Fruit fly (Drosophila melanogaster) whole organism, wandering third instar larva: Measurements from ENCODE around the gene CG10345.

ENCODE experiments used
- CG32264 ChIP-seq: fragments of 200-800 bp; sonication (Bioruptor generic); optimal IDR thresholded peaks from 2 replicates; lab custom pipeline; 2016; ENCODE audit warnings: missing biosample characterization, missing genetic modification characterization
- CG9705 ChIP-seq: fragments of 200-800 bp; sonication (Bioruptor generic); optimal IDR thresholded peaks from 2 replicates; lab custom pipeline; 2018; ENCODE audit warnings: missing biosample characterization, mild to moderate bottlenecking, missing genetic modification characterization
- CrebA ChIP-seq: fragments of 200-800 bp; sonication (Bioruptor generic); optimal IDR thresholded peaks from 2 replicates; lab custom pipeline; 2016; ENCODE audit warnings: missing biosample characterization, mild to moderate bottlenecking, missing genetic modification characterization, borderline replicate concordance
- Dfd ChIP-seq: fragments of >200 bp; optimal IDR thresholded peaks from 2 replicates; lab custom pipeline; 2017; ENCODE audit warnings: missing biosample characterization, missing genetic modification characterization
- Dif ChIP-seq: fragments of 200-275, 200-300 bp; sonication (Bioruptor generic); optimal IDR thresholded peaks from 2 replicates; lab custom pipeline; 2018; ENCODE audit warnings: missing biosample characterization, missing genetic modification characterization; ENCODE audit not compliant: partially characterized antibody
- GATAd ChIP-seq: sonication (Bioruptor generic); optimal IDR thresholded peaks from 2 replicates; lab custom pipeline; 2016; ENCODE audit warnings: missing biosample characterization, missing genetic modification characterization
- HLH106 ChIP-seq: fragments of 200-800 bp; optimal IDR thresholded peaks from 3 replicates; lab custom pipeline; 2019; ENCODE audit warnings: missing biosample characterization, mild to moderate bottlenecking, missing genetic modification characterization, moderate library complexity
- Hr78 ChIP-seq: fragments of >200 bp; optimal IDR thresholded peaks from 2 replicates; lab custom pipeline; 2017; ENCODE audit warnings: missing biosample characterization, missing genetic modification characterization
- Jra ChIP-seq: sonication (Bioruptor generic); optimal IDR thresholded peaks from 2 replicates; lab custom pipeline; 2016; ENCODE audit warnings: missing biosample characterization, missing genetic modification characterization
- Mio ChIP-seq: sonication (Bioruptor generic); optimal IDR thresholded peaks from 2 replicates; lab custom pipeline; 2016; ENCODE audit warnings: missing biosample characterization, missing genetic modification characterization
- Myc ChIP-seq: fragments of >200 bp; optimal IDR thresholded peaks from 2 replicates; lab custom pipeline; 2017
- N ChIP-seq: fragments of >200 bp; optimal IDR thresholded peaks from 2 replicates; lab custom pipeline; 2018; ENCODE audit warnings: missing biosample characterization, missing external identifiers, missing genetic modification characterization
- OdsH ChIP-seq: fragments of 200-800 bp; sonication (Bioruptor generic); optimal IDR thresholded peaks from 2 replicates; lab custom pipeline; 2016; ENCODE audit warnings: missing biosample characterization, mild to moderate bottlenecking, missing genetic modification characterization
- Rel ChIP-seq, 2 experiments: fragments of 200-800 bp; sonication (Bioruptor generic) in 1 of 2; optimal IDR thresholded peaks; 2 replicates in 1 of 2; 3 replicates in 1 of 2; lab custom pipeline; 2016 to 2019; ENCODE audit warnings: mild to moderate bottlenecking in 2 of 2, missing biosample characterization in 2 of 2, missing genetic modification characterization in 2 of 2, moderate library complexity in 1 of 2
- Sp1 ChIP-seq: fragments of 200-800 bp; sonication (Bioruptor generic); optimal IDR thresholded peaks from 3 replicates; lab custom pipeline; 2019; ENCODE audit warnings: missing biosample characterization, mild to moderate bottlenecking, missing genetic modification characterization, moderate library complexity
- Vsx2 ChIP-seq: fragments of 200-300, 225-300 bp; sonication (Bioruptor generic); optimal IDR thresholded peaks from 2 replicates; lab custom pipeline; 2018; ENCODE audit warnings: missing biosample characterization, missing genetic modification characterization; ENCODE audit not compliant: partially characterized antibody
- br ChIP-seq: fragments of 200-800 bp; sonication (Bioruptor generic); optimal IDR thresholded peaks from 2 replicates; lab custom pipeline; 2016; ENCODE audit warnings: missing biosample characterization, missing genetic modification characterization
- brk ChIP-seq: fragments of 200-800 bp; sonication (Bioruptor generic); optimal IDR thresholded peaks from 2 replicates; lab custom pipeline; 2016; ENCODE audit warnings: missing biosample characterization, mild to moderate bottlenecking, missing genetic modification characterization
- dl ChIP-seq, 2 experiments: fragments of 175-275, 200-275 bp in 1 of 2; fragments of 200-275 bp in 1 of 2; sonication (Bioruptor generic); optimal IDR thresholded peaks; lab custom pipeline; 2018; ENCODE audit warnings: mild to moderate bottlenecking in 2 of 2, missing biosample characterization in 2 of 2, missing genetic modification characterization in 2 of 2, moderate library complexity in 2 of 2; ENCODE audit not compliant: partially characterized antibody in 2 of 2, insufficient read depth in 1 of 2
- ey ChIP-seq: fragments of 200-800 bp; sonication (Bioruptor generic); optimal IDR thresholded peaks from 2 replicates; lab custom pipeline; 2016; ENCODE audit warnings: missing biosample characterization, missing genetic modification characterization
- foxo ChIP-seq, 2 experiments: fragments of 200-800 bp; sonication (Bioruptor generic); optimal IDR thresholded peaks; 2 replicates in 1 of 2; 3 replicates in 1 of 2; lab custom pipeline; 2016 to 2017; ENCODE audit warnings: missing biosample characterization in 2 of 2, missing genetic modification characterization in 2 of 2
- fru ChIP-seq: fragments of 200-800 bp; sonication (Bioruptor generic); optimal IDR thresholded peaks from 3 replicates; lab custom pipeline; 2016; ENCODE audit warnings: missing biosample characterization, mild to moderate bottlenecking, missing genetic modification characterization
- jim ChIP-seq: fragments of 175-275, 200-325 bp; sonication (Bioruptor generic); optimal IDR thresholded peaks from 2 replicates; lab custom pipeline; 2016; ENCODE audit warnings: missing biosample characterization, mild to moderate bottlenecking, missing genetic modification characterization
- lola ChIP-seq: fragments of >200 bp; optimal IDR thresholded peaks from 2 replicates; lab custom pipeline; 2017; ENCODE audit warnings: missing biosample characterization, missing genetic modification characterization
- pan ChIP-seq: fragments of >200 bp; optimal IDR thresholded peaks from 2 replicates; lab custom pipeline; 2017
- psq ChIP-seq: fragments of 200-800 bp; sonication (Bioruptor generic); optimal IDR thresholded peaks from 3 replicates; lab custom pipeline; 2017; ENCODE audit warnings: missing biosample characterization, mild to moderate bottlenecking, missing genetic modification characterization, moderate library complexity
- rgr ChIP-seq: fragments of 200-800 bp; sonication (Bioruptor generic); optimal IDR thresholded peaks from 3 replicates; lab custom pipeline; 2016; ENCODE audit warnings: missing biosample characterization, mild to moderate bottlenecking, missing genetic modification characterization
- sage ChIP-seq: fragments of 200-800 bp; sonication (Bioruptor generic); optimal IDR thresholded peaks from 2 replicates; lab custom pipeline; 2016; ENCODE audit warnings: missing biosample characterization, mild to moderate bottlenecking, missing genetic modification characterization
- sv ChIP-seq: fragments of 200-800 bp; sonication (Bioruptor generic); optimal IDR thresholded peaks from 3 replicates; lab custom pipeline; 2016; ENCODE audit warnings: missing biosample characterization, missing genetic modification characterization
- tai ChIP-seq: sonication (Bioruptor generic); optimal IDR thresholded peaks from 2 replicates; lab custom pipeline; 2016; ENCODE audit warnings: missing biosample characterization, missing genetic modification characterization
- usp ChIP-seq: fragments of >200 bp; optimal IDR thresholded peaks from 2 replicates; lab custom pipeline; 2017; ENCODE audit warnings: missing biosample characterization, missing genetic modification characterization
- woc ChIP-seq: sonication (Bioruptor generic); optimal IDR thresholded peaks from 2 replicates; lab custom pipeline; 2016; ENCODE audit warnings: missing biosample characterization, mild to moderate bottlenecking, missing genetic modification characterization

The CG10345 gene

dm6 chr3R:16625844-16626430 is 21.3 kb upstream of the CG10345 start:
- TF ChIP-seq psq (GFP tag; lab: Kevin White, UChicago) (peak; percentile 67), Jra (GFP tag; lab: Kevin White, UChicago) (peak; percentile 76), foxo (GFP tag; optimal IDR thresholded peaks at IDR 0.05; lab: Kevin White, UChicago) (no peak), Dfd (GFP tag; lab: Kevin White, UChicago) (no peak), CG32264 (no peak), sage (no peak), Sp1 (no peak), ey (GFP tag; lab: Kevin White, UChicago) (no peak), br (no peak)

- TF ChIP-seq sage, result peak; percentile 4
- TF ChIP-seq br, result no peak
- no peak for TF ChIP-seq psq (GFP tag; lab: Kevin White, UChicago)
- peak; percentile 47 for TF ChIP-seq Myc (lab: Kevin White, UChicago)
- no peak for TF ChIP-seq OdsH
- TF ChIP-seq Hr78 (GFP tag; lab: Kevin White, UChicago), result no peak
- TF ChIP-seq GATAd (GFP tag; lab: Kevin White, UChicago), result no peak
- peak; percentile 21 for TF ChIP-seq woc
- no peak for TF ChIP-seq tai (GFP tag; lab: Kevin White, UChicago)
- TF ChIP-seq Dfd (GFP tag; lab: Kevin White, UChicago), result no peak
- TF ChIP-seq N, result no peak
- TF ChIP-seq Vsx2 (GFP tag; lab: Kevin White, UChicago), result peak; percentile 28
- TF ChIP-seq Rel (GFP tag; optimal IDR thresholded peaks at IDR 0.05; lab: Kevin White, UChicago), result no peak
- TF ChIP-seq Rel (tag; optimal IDR thresholded peaks at IDR 0.05; lab: Kevin White, UChicago), result no peak
- TF ChIP-seq CG9705 (GFP tag; lab: Kevin White, UChicago), result no peak
- TF ChIP-seq rgr, result no peak
- TF ChIP-seq lola, result no peak
- TF ChIP-seq sv (GFP tag; lab: Kevin White, UChicago), result peak; percentile 26
- peak; percentile 56 for TF ChIP-seq fru (GFP tag; lab: Kevin White, UChicago)
- TF ChIP-seq pan (lab: Kevin White, UChicago), result no peak
- TF ChIP-seq usp (GFP tag; lab: Kevin White, UChicago), result no peak
- TF ChIP-seq jim (GFP tag; lab: Kevin White, UChicago), result no peak
- peak; percentile 6 for TF ChIP-seq Dif
These were observed 20.3 kb upstream of the CG10345 start, which contains the start of gene Fas1 for dm6 chr3R:16624750-16625549. Fas1 (plus strand) TSS chr3R:16625238.

dm6 chr3R:16624371-16624749 is 19.7 kb upstream of the CG10345 start, which contains the start of gene Ccdc114:
Ccdc114 (minus strand) TSS chr3R:16624717.
- TF ChIP-seq usp (GFP tag; lab: Kevin White, UChicago) (no peak), tai (GFP tag; lab: Kevin White, UChicago) (no peak), psq (GFP tag; lab: Kevin White, UChicago) (no peak), ey (GFP tag; lab: Kevin White, UChicago) (no peak), OdsH (no peak), Vsx2 (GFP tag; lab: Kevin White, UChicago) (no peak), dl (GFP tag; optimal IDR thresholded peaks at IDR 0.05; lab: Kevin White, UChicago; ENCODE audit: insufficient read depth in 1 of 2, partially characterized antibody in 2 of 2) (no peak), fru (GFP tag; lab: Kevin White, UChicago) (no peak), woc (no peak)

dm6 chr3R:16620478-16620877 is 15.8 kb upstream of the CG10345 start, which contains the start of gene CG14893:
CG14893 (plus strand) TSS chr3R:16620778.
- TF ChIP-seq brk (GFP tag; lab: Kevin White, UChicago), result no peak
- TF ChIP-seq woc, result no peak
- TF ChIP-seq Mio (GFP tag; lab: Kevin White, UChicago), result no peak
- no peak for TF ChIP-seq CrebA (GFP tag; lab: Kevin White, UChicago)
- TF ChIP-seq lola, result no peak
- no peak for TF ChIP-seq usp (GFP tag; lab: Kevin White, UChicago)
- no peak for TF ChIP-seq Sp1
- TF ChIP-seq sage, result no peak
- TF ChIP-seq Myc (lab: Kevin White, UChicago), result no peak
- TF ChIP-seq fru (GFP tag; lab: Kevin White, UChicago), result no peak
- TF ChIP-seq rgr, result no peak
- TF ChIP-seq HLH106 (tag; lab: Kevin White, UChicago), result no peak
- TF ChIP-seq pan (lab: Kevin White, UChicago), result no peak
- no peak for TF ChIP-seq jim (GFP tag; lab: Kevin White, UChicago)
- TF ChIP-seq N, result no peak
- TF ChIP-seq Jra (GFP tag; lab: Kevin White, UChicago), result no peak
